Worm (Caenorhabditis elegans): ENCODE data around the gene W04E12.7.
A peak's percentile ranks its signal among the peaks of the same experiment; 100 is the strongest.

Gene W04E12.7

DNA sequence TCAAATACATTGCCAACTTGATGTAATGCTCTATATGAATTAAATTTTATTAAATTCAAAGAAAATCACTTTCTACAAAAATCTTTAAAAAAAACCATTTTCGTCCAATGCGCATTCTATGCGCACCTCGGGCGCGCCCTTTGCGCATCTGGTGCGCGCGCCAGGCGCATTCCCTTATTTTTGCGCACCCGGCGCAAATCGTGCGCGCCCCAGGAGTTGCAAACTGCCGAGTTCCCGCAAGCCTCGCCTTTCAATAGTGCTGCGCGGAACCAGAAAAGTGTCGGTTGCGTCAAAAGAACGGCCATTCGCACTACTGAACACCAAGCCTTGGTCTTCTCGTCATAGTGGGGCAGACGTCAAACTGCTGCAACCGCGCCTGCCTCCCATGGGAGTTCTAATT, 3.6 kb downstream of the W04E12.7 start:
- TF ChIP-seq ref-1 (GFP tag; conservative IDR thresholded peaks at IDR 0.05) (no peak), med-1 (GFP tag; optimal IDR thresholded peaks at IDR 0.05; ENCODE audit: insufficient read depth) (no peak), cog-1 (tag; optimal IDR thresholded peaks at IDR 0.05) (no peak), tab-1 (GFP tag; IDR thresholded peaks at IDR 0.05) (no peak), ztf-29 (GFP tag; IDR thresholded peaks at IDR 0.05) (no peak), klf-2 (GFP tag; conservative IDR thresholded peaks at IDR 0.05) (no peak), ztf-23 (GFP tag; IDR thresholded peaks at IDR 0.05) (no peak), flt-1 (GFP tag; IDR thresholded peaks at IDR 0.05) (no peak), T22C8.4 (GFP tag; IDR thresholded peaks at IDR 0.05) (no peak)

DNA sequence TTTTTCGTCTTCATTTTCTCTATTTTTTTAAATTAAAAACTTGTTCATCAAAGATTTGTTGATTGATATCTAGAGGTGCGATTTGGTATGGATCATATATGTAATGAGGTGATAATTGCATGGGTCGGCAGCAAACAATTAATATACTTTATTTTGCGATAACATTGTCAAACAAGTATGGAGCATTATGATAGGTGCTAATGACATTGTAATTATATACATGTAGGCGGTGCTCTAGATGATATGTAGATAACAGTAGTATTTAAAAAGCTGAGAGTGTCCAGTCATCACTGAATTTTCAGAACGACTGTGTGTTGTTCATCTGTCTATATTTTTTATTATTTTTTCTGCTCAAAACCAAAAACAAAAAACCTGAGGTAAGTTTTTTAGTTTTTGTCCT, 7.1 kb downstream of the W04E12.7 start, which contains the start of gene Y116F11A.1:
Gene Y116F11A.1, plus strand, starts transcription at position 301 of the 400 bp plus-strand sequence.
- no peak for TF ChIP-seq klf-2 (GFP tag; conservative IDR thresholded peaks at IDR 0.05)
- no peak for TF ChIP-seq ref-1 (GFP tag; conservative IDR thresholded peaks at IDR 0.05)
- TF ChIP-seq flt-1 (GFP tag; IDR thresholded peaks at IDR 0.05) = no peak
- TF ChIP-seq tab-1 (GFP tag; IDR thresholded peaks at IDR 0.05) = no peak
- no peak for TF ChIP-seq ztf-29 (GFP tag; IDR thresholded peaks at IDR 0.05)
- TF ChIP-seq med-1 (GFP tag; optimal IDR thresholded peaks at IDR 0.05; ENCODE audit: insufficient read depth) = no peak
- TF ChIP-seq cog-1 (tag; optimal IDR thresholded peaks at IDR 0.05) = no peak
- no peak for TF ChIP-seq ztf-23 (GFP tag; IDR thresholded peaks at IDR 0.05)
- no peak for TF ChIP-seq T22C8.4 (GFP tag; IDR thresholded peaks at IDR 0.05)

ce11 chrV:19728731-19729130, 8.6 kb downstream of the W04E12.7 start, which contains the start of gene Y116F11A.3:
TSS of gene Y116F11A.3 (plus strand) at chrV:19729031.
- no peak for TF ChIP-seq ztf-29 (GFP tag; IDR thresholded peaks at IDR 0.05)
- TF ChIP-seq T22C8.4 (GFP tag; IDR thresholded peaks at IDR 0.05) = no peak
- TF ChIP-seq tab-1 (GFP tag; IDR thresholded peaks at IDR 0.05) = no peak
- TF ChIP-seq ref-1 (GFP tag; conservative IDR thresholded peaks at IDR 0.05) = no peak
- no peak for TF ChIP-seq klf-2 (GFP tag; conservative IDR thresholded peaks at IDR 0.05)
- TF ChIP-seq cog-1 (tag; optimal IDR thresholded peaks at IDR 0.05) = no peak
- TF ChIP-seq ztf-23 (GFP tag; IDR thresholded peaks at IDR 0.05) = no peak
- TF ChIP-seq flt-1 (GFP tag; IDR thresholded peaks at IDR 0.05) = no peak
- no peak for TF ChIP-seq med-1 (GFP tag; optimal IDR thresholded peaks at IDR 0.05; ENCODE audit: insufficient read depth)

DNA sequence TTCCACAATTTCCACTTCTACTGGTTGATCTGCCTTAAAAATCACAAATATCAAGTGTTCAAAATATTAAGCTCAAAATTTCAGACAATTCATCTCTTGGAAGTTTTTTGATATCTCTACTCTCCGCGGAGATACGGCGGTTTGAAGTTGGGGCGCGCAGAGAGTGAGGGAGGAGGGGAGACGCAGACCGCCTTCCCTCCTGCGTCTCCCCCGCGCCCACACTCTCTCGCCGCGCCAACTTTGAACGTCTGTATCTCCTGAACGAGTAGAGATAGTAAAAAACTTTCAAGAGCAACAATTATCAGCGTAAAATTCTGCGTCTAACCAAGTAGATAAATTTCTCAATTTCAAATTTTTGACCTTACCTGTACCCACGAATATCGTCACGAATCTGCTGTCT, 9.4 kb downstream of the W04E12.7 start:
- TF ChIP-seq ref-1 (GFP tag; conservative IDR thresholded peaks at IDR 0.05) (no peak), klf-2 (GFP tag; conservative IDR thresholded peaks at IDR 0.05) (no peak), cog-1 (tag; optimal IDR thresholded peaks at IDR 0.05) (no peak), flt-1 (GFP tag; IDR thresholded peaks at IDR 0.05) (no peak), tab-1 (GFP tag; IDR thresholded peaks at IDR 0.05) (no peak), ztf-23 (GFP tag; IDR thresholded peaks at IDR 0.05) (no peak), ztf-29 (GFP tag; IDR thresholded peaks at IDR 0.05) (no peak), T22C8.4 (GFP tag; IDR thresholded peaks at IDR 0.05) (no peak), med-1 (GFP tag; optimal IDR thresholded peaks at IDR 0.05; ENCODE audit: insufficient read depth) (no peak)

DNA sequence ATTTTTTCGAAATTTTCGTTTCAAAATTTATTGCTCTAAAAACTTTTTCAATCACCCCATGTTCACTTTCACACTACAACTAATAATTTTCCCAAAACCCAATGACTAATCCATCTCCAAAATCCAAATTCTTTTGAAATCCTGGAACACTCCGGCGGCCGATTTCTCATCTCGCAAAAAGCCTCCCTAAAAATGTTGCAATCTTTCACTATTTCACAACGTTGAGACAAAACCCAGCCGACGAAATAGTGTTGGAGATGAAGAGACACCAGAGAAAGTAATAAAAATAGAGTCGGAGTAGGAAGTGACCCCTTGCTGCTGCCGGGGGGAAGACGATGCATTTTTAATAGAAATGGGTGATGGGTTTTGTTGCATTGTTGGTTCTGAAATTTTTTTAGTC, 12.8 kb downstream of the W04E12.7 start:
- TF ChIP-seq tab-1 (GFP tag; IDR thresholded peaks at IDR 0.05) (no peak), med-1 (GFP tag; optimal IDR thresholded peaks at IDR 0.05; ENCODE audit: insufficient read depth) (no peak), ztf-29 (GFP tag; IDR thresholded peaks at IDR 0.05) (no peak), klf-2 (GFP tag; conservative IDR thresholded peaks at IDR 0.05) (no peak), cog-1 (tag; optimal IDR thresholded peaks at IDR 0.05) (no peak), T22C8.4 (GFP tag; IDR thresholded peaks at IDR 0.05) (no peak), ztf-23 (GFP tag; IDR thresholded peaks at IDR 0.05) (no peak)

DNA sequence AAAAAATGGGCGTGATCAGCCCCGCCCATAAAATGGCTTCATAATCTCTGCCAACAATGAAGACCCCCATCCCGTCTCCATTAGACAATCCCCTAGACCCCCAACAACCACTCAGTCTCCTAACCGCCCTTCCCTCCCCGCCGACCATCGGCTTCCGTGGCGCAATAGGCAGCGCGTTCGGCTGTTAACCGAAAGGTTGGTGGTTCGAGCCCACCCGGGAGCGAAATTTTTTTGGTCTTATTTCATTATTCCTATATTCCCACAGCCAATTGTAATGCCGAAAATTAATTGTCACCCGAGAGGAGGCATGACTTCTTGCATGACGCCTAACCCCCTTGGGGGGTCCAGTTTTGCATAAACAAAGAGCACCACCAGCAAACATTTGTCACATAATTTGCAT, 14.5 kb downstream of the W04E12.7 start:
- TF ChIP-seq klf-2 (GFP tag; conservative IDR thresholded peaks at IDR 0.05) (0 out of 2 replicates have a peak, but pooled peaks have one; percentile 32), med-1 (GFP tag; optimal IDR thresholded peaks at IDR 0.05; ENCODE audit: insufficient read depth) (peak; percentile 42), flt-1 (GFP tag; IDR thresholded peaks at IDR 0.05) (peak; percentile 93), tab-1 (GFP tag; IDR thresholded peaks at IDR 0.05) (peak; percentile 85), ref-1 (GFP tag; conservative IDR thresholded peaks at IDR 0.05) (peak; percentile 52; the same call in 1 of the 2 replicates), cog-1 (tag; optimal IDR thresholded peaks at IDR 0.05) (no peak), ztf-23 (GFP tag; IDR thresholded peaks at IDR 0.05) (peak; percentile 86), ztf-29 (GFP tag; IDR thresholded peaks at IDR 0.05) (peak; percentile 64; the same call in 1 of the 2 replicates), T22C8.4 (GFP tag; IDR thresholded peaks at IDR 0.05) (peak; percentile 72)

- TF ChIP-seq ref-1 (GFP tag; conservative IDR thresholded peaks at IDR 0.05) (no peak), flt-1 (GFP tag; IDR thresholded peaks at IDR 0.05) (no peak), ztf-29 (GFP tag; IDR thresholded peaks at IDR 0.05) (no peak), ztf-23 (GFP tag; IDR thresholded peaks at IDR 0.05) (no peak), cog-1 (tag; optimal IDR thresholded peaks at IDR 0.05) (no peak), med-1 (GFP tag; optimal IDR thresholded peaks at IDR 0.05; ENCODE audit: insufficient read depth) (no peak), T22C8.4 (GFP tag; IDR thresholded peaks at IDR 0.05) (no peak), klf-2 (GFP tag; conservative IDR thresholded peaks at IDR 0.05) (no peak)
Measured at ce11 chrV:19719253-19719652, 18.1 kb downstream of the W04E12.7 start, which contains the start of gene Y116F11A.6. TSS of gene Y116F11A.6 (plus strand) at chrV:19719553.

DNA sequence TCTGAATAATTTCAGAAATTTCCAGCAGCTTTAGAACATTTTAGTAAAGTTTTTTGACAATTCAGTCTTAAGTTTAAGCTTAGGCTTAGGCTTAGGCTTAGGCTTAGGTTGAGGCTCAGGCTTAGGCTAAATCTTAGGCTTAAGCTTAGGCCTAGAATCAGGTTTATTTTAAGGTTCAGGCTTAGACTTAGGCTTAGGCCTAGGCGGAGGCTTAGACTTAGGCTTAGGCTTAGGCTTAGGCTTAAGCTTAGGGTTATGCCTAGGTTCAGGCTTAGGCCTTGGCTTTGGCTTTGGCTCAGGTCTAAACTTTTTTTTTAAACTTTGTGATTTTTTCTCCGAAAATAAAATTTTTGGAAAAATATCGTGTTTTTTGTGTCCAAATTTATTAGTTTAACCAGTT, 18.7 kb downstream of the W04E12.7 start:
- TF ChIP-seq ztf-23 (GFP tag; IDR thresholded peaks at IDR 0.05) (no peak), ztf-29 (GFP tag; IDR thresholded peaks at IDR 0.05) (peak; percentile 52; the same call in 1 of the 2 replicates)

DNA sequence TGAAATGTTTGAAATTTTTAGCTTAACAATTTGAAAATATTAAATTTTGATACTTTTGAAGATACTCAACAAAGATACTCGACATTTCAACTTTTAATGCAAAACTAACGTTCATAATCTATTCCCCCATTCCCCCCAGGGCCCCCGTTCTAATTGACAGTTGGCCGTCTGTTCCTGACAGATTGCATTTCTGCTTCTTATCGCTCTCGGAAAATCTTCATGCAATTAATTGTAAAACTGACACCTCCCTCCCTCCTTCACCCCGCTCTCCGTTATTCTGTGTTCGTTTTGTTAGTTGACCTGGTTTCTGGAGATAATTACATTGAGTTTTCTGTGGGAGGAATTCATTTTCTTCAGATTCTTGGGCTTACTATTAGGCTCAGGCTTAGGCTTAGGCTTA, 19.4 kb downstream of the W04E12.7 start:
- TF ChIP-seq tab-1 (GFP tag; IDR thresholded peaks at IDR 0.05) (no peak), flt-1 (GFP tag; IDR thresholded peaks at IDR 0.05) (no peak), med-1 (GFP tag; optimal IDR thresholded peaks at IDR 0.05; ENCODE audit: insufficient read depth) (no peak), cog-1 (tag; optimal IDR thresholded peaks at IDR 0.05) (no peak), ref-1 (GFP tag; conservative IDR thresholded peaks at IDR 0.05) (no peak), ztf-29 (GFP tag; IDR thresholded peaks at IDR 0.05) (no peak), klf-2 (GFP tag; conservative IDR thresholded peaks at IDR 0.05) (no peak), ztf-23 (GFP tag; IDR thresholded peaks at IDR 0.05) (no peak), T22C8.4 (GFP tag; IDR thresholded peaks at IDR 0.05) (no peak)

DNA sequence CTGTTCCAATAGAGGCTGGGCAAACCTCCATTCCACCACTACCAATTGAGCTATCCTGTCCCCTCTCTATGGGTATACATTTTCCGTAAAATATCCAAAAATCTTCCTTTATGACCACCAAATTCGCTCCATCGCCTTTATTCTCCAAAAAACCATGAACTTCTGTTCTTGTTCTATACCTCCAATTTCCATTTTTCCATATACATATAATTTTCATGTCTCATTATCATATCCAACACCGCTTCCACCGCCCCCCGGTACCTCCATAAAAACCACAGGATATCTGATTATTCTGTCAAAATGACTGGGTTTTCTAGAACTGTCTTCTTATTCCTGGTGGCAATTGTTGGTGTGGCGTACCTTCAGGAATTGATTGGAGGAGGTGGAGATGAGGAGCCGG, 21.5 kb downstream of the W04E12.7 start, which contains the start of gene Y43F8C.17:
Gene Y43F8C.17, plus strand, starts transcription at position 301 of the 400 bp plus-strand sequence.
- TF ChIP-seq ztf-23 (GFP tag; IDR thresholded peaks at IDR 0.05) (no peak), tab-1 (GFP tag; IDR thresholded peaks at IDR 0.05) (no peak), klf-2 (GFP tag; conservative IDR thresholded peaks at IDR 0.05) (no peak), med-1 (GFP tag; optimal IDR thresholded peaks at IDR 0.05; ENCODE audit: insufficient read depth) (no peak), cog-1 (tag; optimal IDR thresholded peaks at IDR 0.05) (no peak), ztf-29 (GFP tag; IDR thresholded peaks at IDR 0.05) (no peak), ref-1 (GFP tag; conservative IDR thresholded peaks at IDR 0.05) (no peak), flt-1 (GFP tag; IDR thresholded peaks at IDR 0.05) (no peak), T22C8.4 (GFP tag; IDR thresholded peaks at IDR 0.05) (no peak)
